Fruit fly (Drosophila melanogaster) whole organism, embryonic: ENCODE data around the gene Rbp1-like.

ENCODE experiments used
- Atf6 ChIP-seq: fragments of 200-800 bp; sonication (Bioruptor generic); IDR thresholded peaks from 2 replicates; pipeline ENCODE4 v1.3.6; 2022; ENCODE audit warnings: missing biosample characterization, missing genetic modification characterization
- B-H1 ChIP-seq: fragments of 200-800 bp; sonication (Bioruptor generic); IDR thresholded peaks from 3 replicates; pipeline ENCODE4 v1.3.6; 2022; ENCODE audit warnings: missing biosample characterization, missing genetic modification characterization
- C15 ChIP-seq: fragments of 200-800 bp; sonication (Bioruptor generic); IDR thresholded peaks from 3 replicates; pipeline ENCODE4 v1.3.6; 2022; ENCODE audit warnings: missing biosample characterization, missing genetic modification characterization
- CG1024 ChIP-seq: fragments of 200-800 bp; sonication (Bioruptor generic); IDR thresholded peaks from 2 replicates; pipeline ENCODE4 v1.3.6; 2022; ENCODE audit warnings: missing biosample characterization, missing genetic modification characterization
- CG10543 ChIP-seq: fragments of 200-800 bp; sonication (Bioruptor generic); optimal IDR thresholded peaks from 3 replicates; lab custom pipeline; 2017; ENCODE audit warnings: missing biosample characterization, mild to moderate bottlenecking, missing genetic modification characterization, moderate library complexity
- CG17912 ChIP-seq: fragments of 200-800 bp; sonication (Bioruptor generic); optimal IDR thresholded peaks from 2 replicates; lab custom pipeline; 2018; ENCODE audit warnings: missing biosample characterization, mild to moderate bottlenecking, missing genetic modification characterization
- CG18262 ChIP-seq: fragments of 200-800 bp; optimal IDR thresholded peaks from 3 replicates; lab custom pipeline; 2019; ENCODE audit warnings: missing biosample characterization, mild to moderate bottlenecking, missing genetic modification characterization, moderate library complexity
- CG3065 ChIP-seq: fragments of 200-800 bp; sonication (Bioruptor generic); optimal IDR thresholded peaks from 2 replicates; lab custom pipeline; 2016; ENCODE audit warnings: missing biosample characterization, missing genetic modification characterization
- CG4617 ChIP-seq: fragments of 200-800 bp; sonication (Bioruptor generic); optimal IDR thresholded peaks from 3 replicates; lab custom pipeline; 2016; ENCODE audit warnings: missing biosample characterization, missing genetic modification characterization, borderline replicate concordance
- CG4820 ChIP-seq: fragments of 200-800 bp; sonication (Bioruptor generic); optimal IDR thresholded peaks from 3 replicates; lab custom pipeline; 2016; ENCODE audit warnings: missing biosample characterization, missing genetic modification characterization
- CG7357 ChIP-seq: fragments of 200-800 bp; sonication (Bioruptor generic); IDR thresholded peaks from 3 replicates; pipeline ENCODE4 v1.3.6; 2022; ENCODE audit warnings: missing biosample characterization, missing genetic modification characterization
- CG8478 ChIP-seq: fragments of >200 bp; optimal IDR thresholded peaks from 2 replicates; lab custom pipeline; 2018
- CG9727 ChIP-seq: fragments of 200-800 bp; sonication (Bioruptor generic); optimal IDR thresholded peaks from 3 replicates; lab custom pipeline; 2017; ENCODE audit warnings: missing biosample characterization, mild to moderate bottlenecking, missing genetic modification characterization
- Dp ChIP-seq: fragments of 200-800 bp; sonication (Bioruptor generic); optimal IDR thresholded peaks from 2 replicates; lab custom pipeline; 2018; ENCODE audit warnings: missing biosample characterization, mild to moderate bottlenecking, missing genetic modification characterization, moderate library complexity
- Dref ChIP-seq: fragments of 200-800 bp; sonication (Bioruptor generic); IDR thresholded peaks from 2 replicates; pipeline ENCODE4 v1.3.6; 2022; ENCODE audit warnings: missing biosample characterization, missing genetic modification characterization
- Drgx ChIP-seq: fragments of 200-800 bp; sonication (Bioruptor generic); IDR thresholded peaks from 2 replicates; pipeline ENCODE4 v1.3.6; 2022; ENCODE audit warnings: missing biosample characterization, missing genetic modification characterization
- Gug ChIP-seq: fragments of 200-800 bp; sonication (Bioruptor generic); IDR thresholded peaks from 4 replicates; pipeline ENCODE4 v1.3.6; 2022; ENCODE audit warnings: missing biosample characterization, missing genetic modification characterization
- Hey ChIP-seq: fragments of 200-800 bp; sonication (Bioruptor generic); optimal IDR thresholded peaks from 3 replicates; lab custom pipeline; 2018; ENCODE audit warnings: missing biosample characterization, mild to moderate bottlenecking, missing genetic modification characterization
- Hr51 ChIP-seq, 2 experiments: fragments of 200-800 bp; sonication (Bioruptor generic); optimal IDR thresholded peaks; 2 replicates in 1 of 2; 3 replicates in 1 of 2; lab custom pipeline; 2016 to 2018; ENCODE audit warnings: missing biosample characterization in 2 of 2, missing genetic modification characterization in 2 of 2, mild to moderate bottlenecking in 1 of 2, moderate library complexity in 1 of 2
- Max ChIP-seq: fragments of 200-800 bp; sonication (Bioruptor generic); optimal IDR thresholded peaks from 2 replicates; lab custom pipeline; 2016; ENCODE audit warnings: missing biosample characterization, mild to moderate bottlenecking, missing genetic modification characterization
- NC2α ChIP-seq: fragments of 200-800 bp; sonication (Bioruptor generic); optimal IDR thresholded peaks from 2 replicates; lab custom pipeline; 2016; ENCODE audit warnings: missing biosample characterization, missing genetic modification characterization
- NC2β ChIP-seq: fragments of 200-800 bp; sonication (Bioruptor generic); optimal IDR thresholded peaks from 2 replicates; lab custom pipeline; 2016; ENCODE audit warnings: missing biosample characterization, missing genetic modification characterization
- Neu2 ChIP-seq: fragments of 200-800 bp; sonication (Bioruptor generic); optimal IDR thresholded peaks from 3 replicates; lab custom pipeline; 2016; ENCODE audit warnings: missing biosample characterization, missing genetic modification characterization, borderline replicate concordance
- Ravus ChIP-seq: fragments of 200-800 bp; sonication (Bioruptor generic); IDR thresholded peaks from 2 replicates; pipeline ENCODE4 v1.3.6; 2022; ENCODE audit warnings: missing biosample characterization, missing genetic modification characterization
- Sin3A ChIP-seq: fragments of >200 bp; optimal IDR thresholded peaks from 2 replicates; lab custom pipeline; 2018
- Spps ChIP-seq: fragments of 200-800 bp; sonication (Bioruptor generic); optimal IDR thresholded peaks from 2 replicates; lab custom pipeline; 2018; ENCODE audit warnings: missing biosample characterization, mild to moderate bottlenecking, missing genetic modification characterization
- Stat92E ChIP-seq, 3 experiments: fragments of >200 bp in 2 of 3; fragments of 200-800 bp in 1 of 3; sonication (Bioruptor generic) in 1 of 3; optimal IDR thresholded peaks; 2 replicates each; lab custom pipeline; 2017 to 2019; ENCODE audit warnings: missing biosample characterization in 3 of 3, missing genetic modification characterization in 3 of 3, mild to moderate bottlenecking in 1 of 3, moderate library complexity in 1 of 3
- ara ChIP-seq: fragments of 200-800 bp; sonication (Bioruptor generic); IDR thresholded peaks from 2 replicates; pipeline ENCODE4 v1.3.6; 2022; ENCODE audit warnings: missing biosample characterization, missing genetic modification characterization
- caup ChIP-seq: fragments of 200-800 bp; sonication (Bioruptor generic); optimal IDR thresholded peaks from 3 replicates; lab custom pipeline; 2017; ENCODE audit warnings: missing biosample characterization, mild to moderate bottlenecking, missing genetic modification characterization, moderate library complexity; ENCODE audit not compliant: severe bottlenecking
- fd102C ChIP-seq: fragments of 200-800 bp; sonication (Bioruptor generic); optimal IDR thresholded peaks from 2 replicates; lab custom pipeline; 2018; ENCODE audit warnings: missing biosample characterization, mild to moderate bottlenecking, missing genetic modification characterization, moderate library complexity
- gcm ChIP-seq: fragments of 200-800 bp; sonication (Bioruptor generic); optimal IDR thresholded peaks from 2 replicates; lab custom pipeline; 2019; ENCODE audit warnings: missing biosample characterization, mild to moderate bottlenecking, missing genetic modification characterization, moderate library complexity
- grn ChIP-seq: fragments of 200-800 bp; sonication (Bioruptor generic); optimal IDR thresholded peaks from 3 replicates; lab custom pipeline; 2017; ENCODE audit warnings: missing biosample characterization, missing genetic modification characterization
- inv ChIP-seq: fragments of 200-800 bp; sonication (Bioruptor generic); IDR thresholded peaks from 2 replicates; pipeline ENCODE4 v1.3.6; 2022; ENCODE audit warnings: missing biosample characterization, missing genetic modification characterization; ENCODE audit not compliant: partially characterized antibody
- ken ChIP-seq: fragments of 200-800 bp; sonication (Bioruptor generic); IDR thresholded peaks from 3 replicates; pipeline ENCODE4 v1.3.6; 2022; ENCODE audit warnings: missing biosample characterization, missing genetic modification characterization
- kni ChIP-seq: fragments of 200-800 bp; sonication (Bioruptor generic); optimal IDR thresholded peaks from 3 replicates; lab custom pipeline; 2017; ENCODE audit warnings: mild to moderate bottlenecking, missing biosample characterization, missing genetic modification reagents, missing genetic modification characterization
- knrl ChIP-seq: fragments of 200-800 bp; sonication (Bioruptor generic); IDR thresholded peaks from 3 replicates; pipeline ENCODE4 v1.3.6; 2022; ENCODE audit warnings: missing biosample characterization, missing genetic modification characterization; ENCODE audit not compliant: partially characterized antibody
- maf-S ChIP-seq: fragments of 200-800 bp; sonication (Bioruptor generic); optimal IDR thresholded peaks from 2 replicates; lab custom pipeline; 2016; ENCODE audit warnings: missing biosample characterization, missing genetic modification characterization
- nmo ChIP-seq: fragments of 200-800 bp; sonication (Bioruptor generic); optimal IDR thresholded peaks from 2 replicates; lab custom pipeline; 2018; ENCODE audit warnings: missing biosample characterization, mild to moderate bottlenecking, missing genetic modification characterization, moderate library complexity
- sd ChIP-seq: fragments of 200-800 bp; sonication (Bioruptor generic); optimal IDR thresholded peaks from 3 replicates; lab custom pipeline; 2018; ENCODE audit warnings: missing biosample characterization, mild to moderate bottlenecking, missing genetic modification characterization, moderate library complexity
- shn ChIP-seq: fragments of 200-800 bp; sonication (Bioruptor generic); optimal IDR thresholded peaks from 3 replicates; lab custom pipeline; 2016; ENCODE audit warnings: missing biosample characterization, missing genetic modification characterization
- sqz ChIP-seq: fragments of 200-800 bp; sonication (Bioruptor generic); optimal IDR thresholded peaks from 3 replicates; lab custom pipeline; 2018; ENCODE audit warnings: missing biosample characterization, mild to moderate bottlenecking, missing genetic modification characterization
- tgo ChIP-seq: fragments of 200-800 bp; sonication (Bioruptor generic); IDR thresholded peaks from 3 replicates; pipeline ENCODE4 v1.3.6; 2022; ENCODE audit warnings: missing biosample characterization, missing genetic modification characterization
- tio ChIP-seq: fragments of 200-800 bp; sonication (Bioruptor generic); optimal IDR thresholded peaks from 2 replicates; lab custom pipeline; 2017; ENCODE audit warnings: missing biosample characterization, missing genetic modification characterization, inconsistent platforms
- vfl ChIP-seq: fragments of 200-800 bp; sonication (Bioruptor generic); optimal IDR thresholded peaks from 2 replicates; lab custom pipeline; 2016; ENCODE audit warnings: missing biosample characterization, missing genetic modification characterization
- vnd ChIP-seq: fragments of 200-800 bp; sonication (Bioruptor generic); IDR thresholded peaks from 3 replicates; pipeline ENCODE4 v1.3.6; 2022; ENCODE audit warnings: missing biosample characterization, missing genetic modification characterization; ENCODE audit not compliant: partially characterized antibody
- wdn ChIP-seq: fragments of 200-800 bp; sonication (Bioruptor generic); IDR thresholded peaks from 2 replicates; pipeline ENCODE4 v1.3.6; 2022; ENCODE audit warnings: missing biosample characterization, missing genetic modification characterization
- zen ChIP-seq: fragments of 200-800 bp; sonication (Bioruptor generic); optimal IDR thresholded peaks from 3 replicates; lab custom pipeline; 2018; ENCODE audit warnings: missing biosample characterization, mild to moderate bottlenecking, missing genetic modification characterization, moderate library complexity
- zen2 ChIP-seq: fragments of 200-800 bp; sonication (Bioruptor generic); IDR thresholded peaks from 3 replicates; pipeline ENCODE4 v1.3.6; 2022; ENCODE audit warnings: missing biosample characterization, missing genetic modification characterization; ENCODE audit not compliant: partially characterized antibody

Rbp1-like gene

DNA sequence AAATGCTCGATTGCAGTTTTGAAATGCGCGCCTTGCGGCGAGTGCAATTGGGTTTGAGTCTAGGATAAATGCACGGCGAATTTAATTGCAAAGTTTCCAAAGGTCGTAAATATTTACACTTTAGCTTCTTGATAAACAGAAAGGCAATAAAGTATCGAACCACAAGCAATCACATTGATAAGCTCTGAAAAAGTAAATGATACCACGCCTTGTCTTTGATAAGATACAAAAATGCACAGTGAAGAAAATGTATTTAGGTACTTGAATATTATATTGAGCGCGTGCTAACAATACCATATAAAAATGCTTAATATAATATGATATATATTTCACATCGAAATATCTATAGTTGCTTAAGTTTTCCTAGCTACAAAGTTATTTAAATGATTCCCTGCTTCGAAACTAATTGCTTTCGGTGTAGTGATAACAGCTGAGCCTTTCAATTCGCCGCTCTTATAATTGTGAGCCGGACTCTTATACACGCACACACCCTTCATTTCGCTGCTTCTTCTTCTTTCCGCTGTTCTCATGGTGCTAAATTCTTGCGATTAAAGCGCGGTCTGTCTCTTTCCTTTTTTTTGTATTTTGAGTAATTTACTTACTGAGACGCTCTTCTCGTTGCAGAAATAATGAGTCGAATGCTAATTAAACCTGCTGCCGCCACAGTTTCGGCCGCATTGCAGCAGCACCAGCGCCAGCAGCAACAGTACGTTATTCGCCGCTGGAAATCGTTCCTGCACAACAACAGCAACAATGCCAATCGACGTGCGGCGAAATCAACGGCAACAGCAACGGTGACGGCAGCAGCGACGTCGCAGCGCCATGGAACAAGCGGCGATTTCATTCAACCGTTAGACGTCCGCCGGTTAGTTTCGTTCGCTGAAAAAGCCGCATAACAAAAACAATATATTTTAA is 11.2 kb downstream of the Rbp1-like start (continued):
- TF ChIP-seq CG3065 (GFP tag; lab: Kevin White, UChicago) (peak; percentile 40), sd (peak; percentile 81), Neu2 (no peak), zen (tag; lab: Kevin White, UChicago) (peak; percentile 71), nmo (GFP tag; lab: Kevin White, UChicago) (peak; percentile 86), wdn (GFP tag; lab: Robert Waterston, UW) (peak; percentile 79), Ravus (peak; percentile 37), CG4820 (GFP tag; lab: Kevin White, UChicago) (peak; percentile 73), C15 (GFP tag; lab: Robert Waterston, UW) (no peak), Hey (no peak), CG1024 (peak; percentile 61; the same call in 1 of the 2 replicates), Gug (GFP tag; lab: Robert Waterston, UW) (peak; percentile 60; the same call in 3 of the 4 replicates), Atf6 (peak; percentile 89), Sin3A (lab: Kevin White, UChicago) (no peak), zen2 (GFP tag; lab: Robert Waterston, UW) (no peak), CG18262 (tag; lab: Kevin White, UChicago) (peak; percentile 89), Hr51 (GFP tag; optimal IDR thresholded peaks at IDR 0.05; lab: Kevin White, UChicago) (peak; percentile 34 to 91), CG4617 (GFP tag; lab: Kevin White, UChicago) (peak; percentile 39), knrl (no peak), gcm (GFP tag; lab: Kevin White, UChicago) (peak; percentile 84), tgo (GFP tag; lab: Robert Waterston, UW) (peak; percentile 81), Max (GFP tag; lab: Kevin White, UChicago) (peak; percentile 79), caup (GFP tag; lab: Kevin White, UChicago) (peak; percentile 80), sqz (peak; percentile 68), CG8478 (lab: Kevin White, UChicago) (no peak), Drgx (GFP tag; lab: Robert Waterston, UW) (peak; percentile 82), Dp (peak; percentile 79), CG17912 (GFP tag; lab: Kevin White, UChicago) (no peak), vnd (GFP tag; lab: Robert Waterston, UW) (no peak), CG9727 (GFP tag; lab: Kevin White, UChicago) (peak; percentile 86), NC2β (peak; percentile 0), Stat92E (GFP tag; optimal IDR thresholded peaks at IDR 0.05; lab: Kevin White, UChicago) (peak in 1 of 3 experiments; percentile 33), vfl (GFP tag; lab: Kevin White, UChicago) (peak; percentile 1), grn (GFP tag; lab: Kevin White, UChicago) (peak; percentile 74), tio (GFP tag; lab: Kevin White, UChicago) (peak; percentile 82), ara (GFP tag; lab: Robert Waterston, UW) (peak; percentile 71; the same call in 1 of the 2 replicates), B-H1 (GFP tag; lab: Robert Waterston, UW) (peak; percentile 75; the same call in 2 of the 3 replicates), Dref (GFP tag; lab: Robert Waterston, UW) (no peak), NC2α (no peak), inv (GFP tag; lab: Robert Waterston, UW) (no peak), CG7357 (GFP tag; lab: Robert Waterston, UW) (peak; percentile 61; the same call in 1 of the 3 replicates), CG10543 (peak; percentile 60), ken (GFP tag; lab: Robert Waterston, UW) (peak; percentile 74; the same call in 1 of the 3 replicates), Spps (tag; lab: Kevin White, UChicago) (peak; percentile 62), kni (GFP tag; lab: Kevin White, UChicago) (peak; percentile 35), shn (GFP tag; lab: Kevin White, UChicago) (no peak), maf-S (GFP tag; lab: Kevin White, UChicago) (peak; percentile 38), fd102C (GFP tag; lab: Kevin White, UChicago) (no peak)
